Worm (Caenorhabditis elegans) whole organism, L4 larva: ENCODE measurements around the gene C02C6.14.

Source experiments
- F37D6.2 ChIP-seq: sonication (generic microtip); optimal IDR thresholded peaks from 2 replicates; lab custom pipeline; 2016; ENCODE audit warnings: mild to moderate bottlenecking, missing genetic modification characterization, missing compliant biosample characterization
- R02D3.7 ChIP-seq: fragments of 150-350 bp; sonication (generic microtip); optimal IDR thresholded peaks from 3 replicates; lab custom pipeline; 2014; ENCODE audit warnings: missing biosample characterization, missing genetic modification characterization
- T20F7.1 ChIP-seq: fragments of 200-800 bp; sonication (Bioruptor generic); optimal IDR thresholded peaks from 2 replicates; lab custom pipeline; 2018; ENCODE audit warnings: mild to moderate bottlenecking, missing genetic modification characterization, missing compliant biosample characterization
- Y105C5A.15 ChIP-seq: fragments of 200-800 bp; sonication (Bioruptor generic); IDR thresholded peaks from 2 replicates; pipeline ENCODE4 v1.3.6; 2022; ENCODE audit warnings: missing genetic modification characterization, missing compliant biosample characterization
- Y75B8A.6 ChIP-seq: fragments of 200-800 bp; sonication (Bioruptor generic); IDR thresholded peaks from 2 replicates; pipeline ENCODE4 v1.3.6; 2022; ENCODE audit warnings: missing genetic modification reagents, missing genetic modification characterization, missing compliant biosample characterization
- ZK546.5 ChIP-seq, 2 experiments: sonication (generic microtip); optimal IDR thresholded peaks; 2 replicates each; lab custom pipeline; 2017; ENCODE audit warnings: missing biosample characterization in 2 of 2, missing genetic modification characterization in 2 of 2
- aha-1 ChIP-seq: fragments of 150-350 bp; peaks from one replicate; lab custom pipeline; 2014; ENCODE audit warnings: missing biosample characterization, missing genetic modification characterization
- arid-1 ChIP-seq: fragments of 200-800 bp; sonication (Bioruptor generic); conservative IDR thresholded peaks from 2 replicates; pipeline ENCODE4 v1.3.6; 2022; ENCODE audit warnings: missing genetic modification reagents, missing genetic modification characterization, missing compliant biosample characterization
- attf-4 ChIP-seq: sonication (generic microtip); optimal IDR thresholded peaks from 3 replicates; lab custom pipeline; 2017; ENCODE audit warnings: missing biosample characterization, missing genetic modification characterization
- ceh-32 ChIP-seq: sonication (generic microtip); optimal IDR thresholded peaks from 2 replicates; lab custom pipeline; 2016; ENCODE audit warnings: mild to moderate bottlenecking, missing genetic modification characterization, missing compliant biosample characterization; ENCODE audit not compliant: poor library complexity
- ceh-44 ChIP-seq: fragments of 200-800 bp; sonication (Bioruptor generic); IDR thresholded peaks from 2 replicates; pipeline ENCODE4 v1.3.6; 2022; ENCODE audit warnings: missing genetic modification reagents, missing genetic modification characterization, missing compliant biosample characterization
- ceh-82 ChIP-seq: sonication (generic microtip); optimal IDR thresholded peaks from 2 replicates; lab custom pipeline; 2017; ENCODE audit warnings: missing biosample characterization, missing genetic modification characterization
- ces-1 ChIP-seq: fragments of 150-350 bp; sonication (generic microtip); optimal IDR thresholded peaks from 4 replicates; lab custom pipeline; 2014; ENCODE audit warnings: missing biosample characterization, missing genetic modification reagents, missing genetic modification characterization
- daf-16 ChIP-seq, 3 experiments: sonication (generic microtip); optimal IDR thresholded peaks; 2 replicates each; lab custom pipeline; 2016 to 2017; ENCODE audit warnings: missing genetic modification characterization in 3 of 3, missing genetic modification reagents in 3 of 3, mild to moderate bottlenecking in 2 of 3, missing compliant biosample characterization in 2 of 3, missing biosample characterization in 1 of 3, moderate library complexity in 1 of 3
- daf-19 ChIP-seq: fragments of 200-800 bp; sonication (Bioruptor generic); conservative IDR thresholded peaks from 2 replicates; pipeline ENCODE4 v1.3.6; 2022; ENCODE audit warnings: missing genetic modification characterization, missing compliant biosample characterization
- daf-8 ChIP-seq: fragments of 200-800 bp; sonication (Bioruptor generic); IDR thresholded peaks from 2 replicates; pipeline ENCODE4 v1.3.6; 2022; ENCODE audit warnings: missing genetic modification characterization, missing compliant biosample characterization
- dmd-9 ChIP-seq: fragments of 200-800 bp; sonication (Bioruptor generic); IDR thresholded peaks from 2 replicates; pipeline ENCODE4 v1.3.6; 2022; ENCODE audit warnings: missing genetic modification reagents, missing genetic modification characterization, missing compliant biosample characterization
- dve-1 ChIP-seq: sonication (generic microtip); optimal IDR thresholded peaks from 2 replicates; lab custom pipeline; 2017; ENCODE audit warnings: antibody characterized with exemption, mild to moderate bottlenecking, missing genetic modification characterization, missing compliant biosample characterization; ENCODE audit not compliant: insufficient read depth
- hlh-11 ChIP-seq: fragments of 200-800 bp; sonication (Bioruptor generic); optimal IDR thresholded peaks from 2 replicates; lab custom pipeline; 2018; ENCODE audit warnings: mild to moderate bottlenecking, missing genetic modification characterization, missing compliant biosample characterization
- hlh-30 ChIP-seq: sonication (generic microtip); optimal IDR thresholded peaks from 2 replicates; lab custom pipeline; 2017; ENCODE audit warnings: antibody characterized with exemption, mild to moderate bottlenecking, missing genetic modification characterization, missing compliant biosample characterization; ENCODE audit not compliant: insufficient read depth
- jun-1 ChIP-seq: fragments of 150-350 bp; optimal IDR thresholded peaks from 2 replicates; lab custom pipeline; 2014; ENCODE audit warnings: missing biosample characterization, missing genetic modification reagents, missing genetic modification characterization
- lin-1 ChIP-seq: fragments of 200-800 bp; sonication (Bioruptor generic); IDR thresholded peaks from 2 replicates; pipeline ENCODE4 v1.3.6; 2022; ENCODE audit warnings: missing genetic modification reagents, missing genetic modification characterization, missing compliant biosample characterization
- lin-38 ChIP-seq: fragments of 200-800 bp; sonication (Bioruptor generic); IDR thresholded peaks from 2 replicates; pipeline ENCODE4 v1.3.6; 2022; ENCODE audit warnings: missing genetic modification reagents, missing genetic modification characterization, missing compliant biosample characterization
- lir-3 ChIP-seq: sonication (generic microtip); optimal IDR thresholded peaks from 2 replicates; lab custom pipeline; 2016; ENCODE audit warnings: mild to moderate bottlenecking, missing genetic modification characterization, missing compliant biosample characterization
- madf-5 ChIP-seq, 2 experiments: fragments of 200-800 bp; sonication (Bioruptor generic); IDR thresholded peaks; 2 replicates each; pipeline ENCODE4 v1.3.6; 2022; ENCODE audit warnings: missing compliant biosample characterization in 2 of 2, missing genetic modification characterization in 2 of 2
- mep-1 ChIP-seq: fragments of 150-350 bp; sonication (generic microtip); optimal IDR thresholded peaks from 3 replicates; lab custom pipeline; 2014; ENCODE audit warnings: missing biosample characterization, missing genetic modification characterization
- mes-2 ChIP-seq: sonication (generic microtip); optimal IDR thresholded peaks from 2 replicates; lab custom pipeline; 2016; ENCODE audit warnings: missing genotype, mild to moderate bottlenecking, missing genetic modification characterization, missing compliant biosample characterization; ENCODE audit not compliant: poor library complexity, severe bottlenecking
- mxl-3 ChIP-seq: fragments of 200-800 bp; sonication (Bioruptor generic); optimal IDR thresholded peaks from 2 replicates; lab custom pipeline; 2018; ENCODE audit warnings: mild to moderate bottlenecking, missing genetic modification characterization, missing compliant biosample characterization
- nhr-10 ChIP-seq: fragments of 150-350 bp; optimal IDR thresholded peaks from 2 replicates; lab custom pipeline; 2014; ENCODE audit warnings: missing biosample characterization, missing genetic modification characterization
- nhr-237 ChIP-seq: sonication (generic microtip); optimal IDR thresholded peaks from 2 replicates; lab custom pipeline; 2017; ENCODE audit warnings: missing biosample characterization, missing genetic modification characterization
- nhr-77 ChIP-seq: fragments of 150-350 bp; optimal IDR thresholded peaks from 2 replicates; lab custom pipeline; 2014; ENCODE audit warnings: missing biosample characterization, missing genetic modification characterization
- pha-4 ChIP-seq, 2 experiments: fragments of 150-350 bp in 1 of 2; fragments of 200-800 bp in 1 of 2; sonication (Bioruptor generic) in 1 of 2; IDR thresholded peaks in 1 of 2; optimal IDR thresholded peaks in 1 of 2; 2 replicates each; pipeline versions ENCODE4 v1.3.6 to Lab custom; 2014 to 2022; ENCODE audit warnings: missing genetic modification characterization in 2 of 2, missing genetic modification reagents in 2 of 2, missing biosample characterization in 1 of 2, missing compliant biosample characterization in 1 of 2
- rbr-2 ChIP-seq: sonication (generic microtip); optimal IDR thresholded peaks from 2 replicates; lab custom pipeline; 2016; ENCODE audit warnings: missing genotype, missing genetic modification characterization, missing compliant biosample characterization
- set-16 ChIP-seq: fragments of 200-800 bp; sonication (Bioruptor generic); IDR thresholded peaks from 2 replicates; pipeline ENCODE4 v1.3.6; 2022; ENCODE audit warnings: missing genetic modification reagents, missing genetic modification characterization, missing compliant biosample characterization
- skn-1 ChIP-seq: fragments of 150-350 bp; optimal IDR thresholded peaks from 2 replicates; lab custom pipeline; 2014; ENCODE audit warnings: missing biosample characterization, missing genetic modification characterization
- snpc-1.2 ChIP-seq: fragments of 200-800 bp; sonication (Bioruptor generic); IDR thresholded peaks from 2 replicates; pipeline ENCODE4 v1.3.6; 2022; ENCODE audit warnings: missing genetic modification reagents, missing genetic modification characterization, missing compliant biosample characterization
- snpc-4 ChIP-seq: fragments of 150-350 bp; optimal IDR thresholded peaks from 2 replicates; lab custom pipeline; 2014; ENCODE audit warnings: missing biosample characterization, missing genetic modification characterization
- spr-3 ChIP-seq: fragments of 200-800 bp; sonication (Bioruptor generic); optimal IDR thresholded peaks from 2 replicates; lab custom pipeline; 2018; ENCODE audit warnings: mild to moderate bottlenecking, missing genetic modification characterization, missing compliant biosample characterization
- tag-97 ChIP-seq: fragments of 200-800 bp; sonication (Bioruptor generic); IDR thresholded peaks from 2 replicates; pipeline ENCODE4 v1.3.6; 2022; ENCODE audit warnings: missing genetic modification characterization, missing compliant biosample characterization
- unc-62 ChIP-seq, 3 experiments: fragments of 150-350 bp in 1 of 3; sonication (generic microtip); optimal IDR thresholded peaks in 2 of 3; peaks in 1 of 3; 1 replicate in 1 of 3; 2 replicates in 2 of 3; lab custom pipeline; 2014 to 2017; ENCODE audit warnings: missing biosample characterization in 3 of 3, missing genetic modification characterization in 3 of 3, missing genetic modification reagents in 3 of 3, missing genotype in 1 of 3
- zag-1 ChIP-seq: fragments of 150-350 bp; optimal IDR thresholded peaks from 2 replicates; lab custom pipeline; 2014; ENCODE audit warnings: missing biosample characterization, missing genetic modification characterization
- zfp-2 ChIP-seq: sonication (generic microtip); optimal IDR thresholded peaks from 2 replicates; lab custom pipeline; 2016; ENCODE audit warnings: mild to moderate bottlenecking, missing genetic modification characterization, missing compliant biosample characterization
- zfp-3 ChIP-seq: fragments of 200-800 bp; sonication (Bioruptor generic); conservative IDR thresholded peaks from 2 replicates; pipeline ENCODE4 v1.3.6; 2022; ENCODE audit warnings: missing genetic modification reagents, missing genetic modification characterization, missing compliant biosample characterization
- zip-11 ChIP-seq: fragments of 200-800 bp; sonication (Bioruptor generic); IDR thresholded peaks from 2 replicates; pipeline ENCODE4 v1.3.6; 2022; ENCODE audit warnings: missing genetic modification characterization, missing compliant biosample characterization
- zip-2 ChIP-seq: fragments of 150-350 bp; optimal IDR thresholded peaks from 2 replicates; lab custom pipeline; 2014; ENCODE audit warnings: missing biosample characterization, missing genetic modification characterization
- ztf-7 ChIP-seq: fragments of 150-350 bp; optimal IDR thresholded peaks from 2 replicates; lab custom pipeline; 2014; ENCODE audit warnings: missing biosample characterization, missing genetic modification characterization

The C02C6.14 gene

ce11 chrX:15504795-15505194, 32.7 kb upstream of the C02C6.14 start, which contains the start of gene tbh-1:
TSS of gene tbh-1 (minus strand) at chrX:15504895.
- TF ChIP-seq zfp-2 (tag; lab: Kevin White, UChicago) (no peak), spr-3 (GFP tag; lab: Kevin White, UChicago) (no peak), ceh-32 (tag; lab: Kevin White, UChicago) (no peak), zfp-3 (GFP tag; lab: Robert Waterston, UW) (no peak), rbr-2 (no peak), lir-3 (tag; lab: Kevin White, UChicago) (no peak), nhr-10 (no peak), dve-1 (tag; lab: Kevin White, UChicago) (no peak), snpc-1.2 (GFP tag; lab: Robert Waterston, UW) (no peak), ces-1 (no peak), hlh-11 (tag; lab: Kevin White, UChicago) (no peak), Y75B8A.6 (GFP tag; lab: Robert Waterston, UW) (no peak), daf-19 (GFP tag; lab: Robert Waterston, UW) (no peak), unc-62 (GFP tag; optimal IDR thresholded peaks at IDR 0.05 in 1 of 2; lab: Kevin White, UChicago) (no peak), unc-62 (tag; optimal IDR thresholded peaks at IDR 0.05; lab: Kevin White, UChicago) (no peak), R02D3.7 (no peak), ceh-44 (GFP tag; lab: Robert Waterston, UW) (no peak)

- no peak for TF ChIP-seq mxl-3 (GFP tag; lab: Kevin White, UChicago)
- TF ChIP-seq zfp-3 (GFP tag; lab: Robert Waterston, UW): no peak
- TF ChIP-seq nhr-77: no peak
- TF ChIP-seq jun-1 (tag; lab: Kevin White, UChicago): no peak
- TF ChIP-seq lin-1 (GFP tag; lab: Robert Waterston, UW): no peak
- no peak for TF ChIP-seq snpc-1.2 (GFP tag; lab: Robert Waterston, UW)
- no peak for TF ChIP-seq F37D6.2 (tag; lab: Kevin White, UChicago)
- TF ChIP-seq daf-19 (GFP tag; lab: Robert Waterston, UW): no peak
- no peak for TF ChIP-seq set-16 (GFP tag; lab: Robert Waterston, UW)
- TF ChIP-seq nhr-237 (tag; lab: Kevin White, UChicago): no peak
- no peak for TF ChIP-seq pha-4 (GFP tag; IDR thresholded peaks at IDR 0.05; lab: Robert Waterston, UW)
- no peak for TF ChIP-seq pha-4 (tag; optimal IDR thresholded peaks at IDR 0.05; lab: Kevin White, UChicago)
- no peak for TF ChIP-seq zfp-2 (tag; lab: Kevin White, UChicago)
- TF ChIP-seq ceh-82 (tag; lab: Kevin White, UChicago): no peak
- no peak for TF ChIP-seq hlh-30
- TF ChIP-seq mep-1 (tag; lab: Kevin White, UChicago): no peak
- no peak for TF ChIP-seq attf-4 (tag; lab: Kevin White, UChicago)
- no peak for TF ChIP-seq dmd-9 (GFP tag; lab: Robert Waterston, UW)
- TF ChIP-seq tag-97: no peak
- no peak for TF ChIP-seq skn-1
- TF ChIP-seq Y105C5A.15: no peak
- no peak for TF ChIP-seq rbr-2
- no peak for TF ChIP-seq ZK546.5 (tag; optimal IDR thresholded peaks at IDR 0.05; lab: Kevin White, UChicago)
- TF ChIP-seq lin-38 (GFP tag; lab: Robert Waterston, UW): peak; percentile 89
- TF ChIP-seq unc-62 (GFP tag; optimal IDR thresholded peaks at IDR 0.05 in 1 of 2; lab: Kevin White, UChicago): peak in 1 of 2 experiments; percentile 44
- no peak for TF ChIP-seq unc-62 (tag; optimal IDR thresholded peaks at IDR 0.05; lab: Kevin White, UChicago)
- TF ChIP-seq dve-1 (tag; lab: Kevin White, UChicago): no peak
- TF ChIP-seq arid-1 (GFP tag; lab: Robert Waterston, UW): no peak
- TF ChIP-seq snpc-4 (tag; lab: Kevin White, UChicago): no peak
- peak; percentile 63 for TF ChIP-seq mes-2 (tag; lab: Kevin White, UChicago)
- TF ChIP-seq zip-11 (GFP tag; lab: Robert Waterston, UW): no peak
- TF ChIP-seq daf-8 (GFP tag; lab: Robert Waterston, UW): no peak
- TF ChIP-seq zag-1: no peak
- no peak for TF ChIP-seq T20F7.1 (GFP tag; lab: Kevin White, UChicago)
- peak; percentile 87 for TF ChIP-seq aha-1 (tag; lab: Kevin White, UChicago)
- TF ChIP-seq ceh-44 (GFP tag; lab: Robert Waterston, UW): no peak
- TF ChIP-seq madf-5 (GFP tag; IDR thresholded peaks at IDR 0.05; lab: Robert Waterston, UW): no peak
- TF ChIP-seq R02D3.7: no peak
- TF ChIP-seq daf-16 (GFP tag; optimal IDR thresholded peaks at IDR 0.05; lab: Kevin White, UChicago): no peak
- TF ChIP-seq daf-16 (tag; optimal IDR thresholded peaks at IDR 0.05; lab: Kevin White, UChicago): no peak
- TF ChIP-seq ztf-7: no peak
- no peak for TF ChIP-seq zip-2 (tag; lab: Kevin White, UChicago)
- peak; percentile 28 for TF ChIP-seq hlh-11 (tag; lab: Kevin White, UChicago)
Observed at ce11 chrX:15507830-15508347, 29.6 kb upstream of the C02C6.14 start, which contains the start of gene zipt-7.2. TSS of gene zipt-7.2 (minus strand) at chrX:15507880.
